Comparison of ENCODE assay signal across 5 fruit fly cellular contexts in the genomic region with DNA sequence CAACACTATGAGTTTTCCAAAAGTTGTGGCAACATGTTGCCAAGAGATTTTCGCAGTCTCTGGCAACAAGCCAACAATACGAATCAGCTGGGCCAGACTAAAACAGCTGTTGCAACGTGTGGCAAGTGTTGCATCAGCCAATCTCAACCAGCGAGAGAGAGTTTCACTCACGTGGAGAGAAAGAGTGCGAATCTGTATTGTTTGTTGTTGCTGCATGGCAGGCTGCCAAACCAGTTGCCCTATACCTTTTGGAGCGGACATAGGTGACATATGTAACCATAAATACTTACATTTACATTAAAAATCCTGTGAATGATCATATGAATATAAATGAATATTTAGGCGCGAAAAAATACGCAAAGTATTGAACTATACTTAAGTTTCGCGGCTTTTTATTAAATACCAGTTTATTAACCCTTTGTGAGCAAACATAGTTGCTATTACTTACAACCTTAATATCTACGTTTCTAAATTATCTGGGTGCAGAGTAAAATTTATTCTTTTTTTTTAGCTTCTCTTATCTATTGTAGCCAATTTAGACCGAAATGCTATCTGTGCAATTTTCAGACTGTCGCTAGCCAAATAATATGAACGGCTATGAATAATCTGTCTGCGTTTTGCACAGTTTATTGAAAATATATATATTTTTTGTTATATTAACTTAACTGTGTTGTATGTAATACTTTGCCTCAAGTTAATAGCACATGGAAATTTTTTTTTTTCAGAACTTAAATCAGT.
A peak's percentile ranks its signal among the peaks of the same experiment; 100 is the strongest.
TF ChIP-seq lines count a peak whose summit lies in the region.

No protein-coding gene starts in this region.

- TF ChIP-seq CTCF in whole organism, embryonic (GFP tag; optimal IDR thresholded peaks at IDR 0.05; lab: Kevin White, UChicago), result no peak

TF ChIP-seq in whole organism, adult, 20 proteins besides CTCF, POLR2A, EP300 and RAD21:
- TF ChIP-seq Hr96 (GFP tag; optimal IDR thresholded peaks at IDR 0.05; lab: Kevin White, UChicago) (no peak), CG7101 (tag; optimal IDR thresholded peaks at IDR 0.05; lab: Kevin White, UChicago) (no peak), CG5204 (GFP tag; optimal IDR thresholded peaks at IDR 0.05; lab: Kevin White, UChicago) (no peak), ovo (GFP tag; optimal IDR thresholded peaks at IDR 0.05; lab: Kevin White, UChicago) (no peak), CG14711 (tag; optimal IDR thresholded peaks at IDR 0.05; lab: Kevin White, UChicago) (peak; percentile 4), cic (GFP tag; optimal IDR thresholded peaks at IDR 0.05; lab: Kevin White, UChicago) (no peak), CG33017 (tag; optimal IDR thresholded peaks at IDR 0.05; lab: Kevin White, UChicago) (peak; percentile 13), CG7045 (GFP tag; optimal IDR thresholded peaks at IDR 0.05; lab: Kevin White, UChicago) (no peak), bab1 (GFP tag; optimal IDR thresholded peaks at IDR 0.05; lab: Kevin White, UChicago) (no peak), CG1620 (GFP tag; optimal IDR thresholded peaks at IDR 0.05; lab: Kevin White, UChicago) (no peak), toe (GFP tag; optimal IDR thresholded peaks at IDR 0.05; lab: Kevin White, UChicago) (peak; percentile 33), pad (GFP tag; optimal IDR thresholded peaks at IDR 0.05; lab: Kevin White, UChicago) (no peak), Mnt (GFP tag; optimal IDR thresholded peaks at IDR 0.05; lab: Kevin White, UChicago) (no peak), tj (GFP tag; optimal IDR thresholded peaks at IDR 0.05; lab: Kevin White, UChicago) (no peak), CG12768 (GFP tag; optimal IDR thresholded peaks at IDR 0.05; lab: Kevin White, UChicago) (no peak), kay (GFP tag; lab: Kevin White, UChicago; ENCODE audit: borderline replicate concordance) (peak; percentile 80), Crg-1 (GFP tag; optimal IDR thresholded peaks at IDR 0.05; lab: Kevin White, UChicago) (no peak)

TF ChIP-seq in whole organism, embryonic, 481 proteins besides CTCF, POLR2A, EP300 and RAD21 (continues in another document):
- TF ChIP-seq gt (GFP tag; IDR thresholded peaks at IDR 0.05; lab: Robert Waterston, UW) (no peak), Xrp1 (GFP tag; IDR thresholded peaks at IDR 0.05; lab: Robert Waterston, UW) (peak; percentile 70), CG17361 (GFP tag; IDR thresholded peaks at IDR 0.05; lab: Robert Waterston, UW) (peak; percentile 75), dan (GFP tag; IDR thresholded peaks at IDR 0.05; lab: Robert Waterston, UW) (no peak), CG11504 (tag; optimal IDR thresholded peaks at IDR 0.05; lab: Kevin White, UChicago) (peak; percentile 99), ems (GFP tag; optimal IDR thresholded peaks at IDR 0.05; lab: Kevin White, UChicago) (peak; percentile 42), scrt (GFP tag; optimal IDR thresholded peaks at IDR 0.05; lab: Kevin White, UChicago) (no peak), bbx (GFP tag; IDR thresholded peaks at IDR 0.05; lab: Robert Waterston, UW; ENCODE audit: partially characterized antibody) (peak; percentile 29; the same call in 1 of the 2 replicates), CG14014 (GFP tag; IDR thresholded peaks at IDR 0.05; lab: Robert Waterston, UW) (peak; percentile 28; the same call in 1 of the 2 replicates), CrebB (tag; optimal IDR thresholded peaks at IDR 0.05; lab: Kevin White, UChicago) (no peak), CG13775 (GFP tag; optimal IDR thresholded peaks at IDR 0.05; lab: Kevin White, UChicago) (peak; percentile 45), az2 (GFP tag; optimal IDR thresholded peaks at IDR 0.05; lab: Kevin White, UChicago) (peak; percentile 9), Med (GFP tag; lab: Kevin White, UChicago) (peak; percentile 60), Sox102F (GFP tag; optimal IDR thresholded peaks at IDR 0.05; lab: Kevin White, UChicago) (peak; percentile 30), CG4360 (GFP tag; IDR thresholded peaks at IDR 0.05; lab: Robert Waterston, UW) (peak; percentile 68), bsh (GFP tag; optimal IDR thresholded peaks at IDR 0.05; lab: Kevin White, UChicago) (peak; percentile 33 to 43)

TF ChIP-seq in whole organism, prepupa, 60 proteins besides CTCF, POLR2A, EP300 and RAD21 (continues in another document):
- TF ChIP-seq CG10669 (GFP tag; optimal IDR thresholded peaks at IDR 0.05; lab: Kevin White, UChicago) (peak; percentile 56), eg (GFP tag; IDR thresholded peaks at IDR 0.05; lab: Robert Waterston, UW) (peak; percentile 73), svp (GFP tag; lab: Kevin White, UChicago) (peak; percentile 81), CG9139 (GFP tag; optimal IDR thresholded peaks at IDR 0.05; lab: Kevin White, UChicago) (no peak), topi (GFP tag; optimal IDR thresholded peaks at IDR 0.05; lab: Kevin White, UChicago) (peak; percentile 48), CG10631 (GFP tag; optimal IDR thresholded peaks at IDR 0.05; lab: Kevin White, UChicago) (peak; percentile 54), CG8319 (GFP tag; optimal IDR thresholded peaks at IDR 0.05; lab: Kevin White, UChicago) (no peak), fd85E (GFP tag; optimal IDR thresholded peaks at IDR 0.05; lab: Kevin White, UChicago) (no peak), cyc (GFP tag; optimal IDR thresholded peaks at IDR 0.05; lab: Kevin White, UChicago) (peak; percentile 46), spab (GFP tag; optimal IDR thresholded peaks at IDR 0.05; lab: Kevin White, UChicago) (no peak), Hr39 (GFP tag; optimal IDR thresholded peaks at IDR 0.05; lab: Kevin White, UChicago) (peak; percentile 68), Smox (GFP tag; optimal IDR thresholded peaks at IDR 0.05; lab: Kevin White, UChicago) (peak; percentile 64), dac (GFP tag; optimal IDR thresholded peaks at IDR 0.05; lab: Kevin White, UChicago) (no peak), Hr4 (GFP tag; optimal IDR thresholded peaks at IDR 0.05; lab: Kevin White, UChicago) (peak; percentile 50), esn (GFP tag; optimal IDR thresholded peaks at IDR 0.05; lab: Kevin White, UChicago) (peak; percentile 72), CG1621 (tag; optimal IDR thresholded peaks at IDR 0.05; lab: Kevin White, UChicago) (peak; percentile 36), pdm3 (GFP tag; optimal IDR thresholded peaks at IDR 0.05; lab: Kevin White, UChicago) (peak; percentile 60), Blimp-1 (GFP tag; optimal IDR thresholded peaks at IDR 0.05; lab: Kevin White, UChicago) (peak; percentile 4)

TF ChIP-seq in whole organism, pupa, 21 proteins besides CTCF, POLR2A, EP300 and RAD21 (continues in another document):
- TF ChIP-seq CG15710 (tag; optimal IDR thresholded peaks at IDR 0.05; lab: Kevin White, UChicago) (peak; percentile 54), rn (GFP tag; IDR thresholded peaks at IDR 0.05; lab: Robert Waterston, UW) (0 out of 2 replicates have a peak, but pooled peaks have one; percentile 40), Snoo (tag; optimal IDR thresholded peaks at IDR 0.05; lab: Kevin White, UChicago) (peak; percentile 62), CG12605 (GFP tag; IDR thresholded peaks at IDR 0.05; lab: Robert Waterston, UW) (peak; percentile 75), CG10348 (GFP tag; IDR thresholded peaks at IDR 0.05; lab: Robert Waterston, UW) (no peak), CG9948 (tag; optimal IDR thresholded peaks at IDR 0.05; lab: Kevin White, UChicago) (peak; percentile 20), CG32121 (GFP tag; IDR thresholded peaks at IDR 0.05; lab: Robert Waterston, UW) (peak; percentile 60), Pif1B (GFP tag; optimal IDR thresholded peaks at IDR 0.05; lab: Kevin White, UChicago) (peak; percentile 3), EcR (GFP tag; optimal IDR thresholded peaks at IDR 0.05; lab: Kevin White, UChicago) (peak; percentile 22), Ets98B (GFP tag; IDR thresholded peaks at IDR 0.05; lab: Robert Waterston, UW) (peak; percentile 67), CG17806 (tag; optimal IDR thresholded peaks at IDR 0.05; lab: Kevin White, UChicago) (peak; percentile 39), CG34367 (tag; optimal IDR thresholded peaks at IDR 0.05; lab: Kevin White, UChicago) (peak; percentile 49), CG8301 (tag; optimal IDR thresholded peaks at IDR 0.05; lab: Kevin White, UChicago) (peak; percentile 47), gl (tag; optimal IDR thresholded peaks at IDR 0.05; lab: Kevin White, UChicago) (no peak), D1 (tag; optimal IDR thresholded peaks at IDR 0.05; lab: Kevin White, UChicago) (no peak), fd96Ca (GFP tag; IDR thresholded peaks at IDR 0.05; lab: Robert Waterston, UW) (0 out of 3 replicates have a peak, but pooled peaks have one; percentile 34), CG4496 (GFP tag; IDR thresholded peaks at IDR 0.05; lab: Robert Waterston, UW) (peak; percentile 78), CG8159 (tag; optimal IDR thresholded peaks at IDR 0.05; lab: Kevin White, UChicago) (peak; percentile 58), Pif1A (GFP tag; optimal IDR thresholded peaks at IDR 0.05; lab: Kevin White, UChicago) (peak; percentile 71)

TF ChIP-seq in whole organism, wandering third instar larva, 38 proteins besides CTCF, POLR2A, EP300 and RAD21 (continues in another document):
- TF ChIP-seq dsf (GFP tag; optimal IDR thresholded peaks at IDR 0.05; lab: Kevin White, UChicago; ENCODE audit: borderline replicate concordance) (no peak), Hr78 (GFP tag; optimal IDR thresholded peaks at IDR 0.05; lab: Kevin White, UChicago) (no peak), jim (GFP tag; optimal IDR thresholded peaks at IDR 0.05; lab: Kevin White, UChicago) (no peak), sv (GFP tag; optimal IDR thresholded peaks at IDR 0.05; lab: Kevin White, UChicago) (no peak), dl (GFP tag; optimal IDR thresholded peaks at IDR 0.05; lab: Kevin White, UChicago; ENCODE audit: insufficient read depth in 1 of 2, partially characterized antibody in 2 of 2) (peak; percentile 24 to 46), Vsx2 (GFP tag; optimal IDR thresholded peaks at IDR 0.05; lab: Kevin White, UChicago; ENCODE audit: partially characterized antibody) (no peak), dmrt93B (GFP tag; optimal IDR thresholded peaks at IDR 0.05; lab: Kevin White, UChicago) (no peak), CrebA (GFP tag; optimal IDR thresholded peaks at IDR 0.05; lab: Kevin White, UChicago; ENCODE audit: borderline replicate concordance) (no peak), sage (GFP tag; optimal IDR thresholded peaks at IDR 0.05; lab: Kevin White, UChicago) (no peak), Dif (GFP tag; optimal IDR thresholded peaks at IDR 0.05; lab: Kevin White, UChicago; ENCODE audit: partially characterized antibody) (peak; percentile 66), Rel (GFP tag; optimal IDR thresholded peaks at IDR 0.05; lab: Kevin White, UChicago) (no peak), Rel (tag; optimal IDR thresholded peaks at IDR 0.05; lab: Kevin White, UChicago) (no peak), Jra (GFP tag; optimal IDR thresholded peaks at IDR 0.05; lab: Kevin White, UChicago) (no peak), br (GFP tag; optimal IDR thresholded peaks at IDR 0.05; lab: Kevin White, UChicago) (peak; percentile 24), tai (GFP tag; optimal IDR thresholded peaks at IDR 0.05; lab: Kevin White, UChicago) (no peak), fru (GFP tag; optimal IDR thresholded peaks at IDR 0.05; lab: Kevin White, UChicago) (peak; percentile 21), Hr83 (GFP tag; optimal IDR thresholded peaks at IDR 0.05; lab: Kevin White, UChicago; ENCODE audit: poor library complexity, severe bottlenecking) (no peak), h (GFP tag; optimal IDR thresholded peaks at IDR 0.05; lab: Kevin White, UChicago) (peak; percentile 82), Abd-B (GFP tag; optimal IDR thresholded peaks at IDR 0.05; lab: Kevin White, UChicago) (no peak), Hnf4 (GFP tag; optimal IDR thresholded peaks at IDR 0.05; lab: Kevin White, UChicago) (peak; percentile 42)
